Fruit fly (Drosophila melanogaster) Kc167 (cell line): Measurements from ENCODE around the gene DENR.

ENCODE experiments used
- Myc ChIP-seq: fragments of >200 bp; optimal IDR thresholded peaks from 2 replicates; lab custom pipeline; 2017; ENCODE audit warnings: missing external identifiers
- Sin3A ChIP-seq: fragments of >200 bp; optimal IDR thresholded peaks from 2 replicates; lab custom pipeline; 2018; ENCODE audit warnings: missing external identifiers
- insv ChIP-seq: fragments of >200 bp; optimal IDR thresholded peaks from 3 replicates; lab custom pipeline; 2018; ENCODE audit warnings: missing external identifiers
- psq ChIP-seq: fragments of >200 bp; optimal IDR thresholded peaks from 2 replicates; lab custom pipeline; 2017; ENCODE audit warnings: missing external identifiers
- ttk ChIP-seq: sonication (Bioruptor generic); optimal IDR thresholded peaks from 2 replicates; lab custom pipeline; 2017; ENCODE audit warnings: missing external identifiers

dm6 chrX:16836805-16837333 lies 49.5 kb downstream of the DENR start:
- TF ChIP-seq psq (lab: Kevin White, UChicago) (no peak), Myc (lab: Kevin White, UChicago) (no peak), Sin3A (lab: Kevin White, UChicago) (no peak), insv (lab: Kevin White, UChicago) (no peak), ttk (no peak)
